Fruit fly (Drosophila melanogaster) whole organism, embryonic: Measurements from ENCODE around the gene CG6294.

Source experiments
- B-H1 ChIP-seq: fragments of 200-800 bp; sonication (Bioruptor generic); IDR thresholded peaks from 3 replicates; pipeline ENCODE4 v1.3.6; 2022; ENCODE audit warnings: missing biosample characterization, missing genetic modification characterization
- CG12769 ChIP-seq: fragments of 200-800 bp; sonication (Bioruptor generic); optimal IDR thresholded peaks from 2 replicates; lab custom pipeline; 2019; ENCODE audit warnings: missing biosample characterization, mild to moderate bottlenecking, missing genetic modification characterization, moderate library complexity
- CG12942 ChIP-seq: fragments of 200-800 bp; sonication (Bioruptor generic); optimal IDR thresholded peaks from 3 replicates; lab custom pipeline; 2016; ENCODE audit warnings: missing biosample characterization, missing genetic modification characterization
- CG13894 ChIP-seq: fragments of 200-800 bp; sonication (Bioruptor generic); optimal IDR thresholded peaks from 3 replicates; lab custom pipeline; 2018; ENCODE audit warnings: missing biosample characterization, mild to moderate bottlenecking, missing genetic modification characterization, moderate library complexity
- CG1529 ChIP-seq: fragments of 200-800 bp; sonication (Bioruptor generic); optimal IDR thresholded peaks from 3 replicates; lab custom pipeline; 2018; ENCODE audit warnings: missing biosample characterization, missing genetic modification characterization
- CG1602 ChIP-seq: fragments of 200-800 bp; sonication (Bioruptor generic); optimal IDR thresholded peaks from 3 replicates; lab custom pipeline; 2016; ENCODE audit warnings: missing biosample characterization, missing genetic modification characterization
- CG17568 ChIP-seq: fragments of 200-800 bp; sonication (Bioruptor generic); optimal IDR thresholded peaks from 2 replicates; lab custom pipeline; 2018; ENCODE audit warnings: missing biosample characterization, mild to moderate bottlenecking, missing genetic modification characterization, moderate library complexity
- CG18619 ChIP-seq: fragments of 200-800 bp; sonication (Bioruptor generic); optimal IDR thresholded peaks from 3 replicates; lab custom pipeline; 2017; ENCODE audit warnings: missing biosample characterization, mild to moderate bottlenecking, missing genetic modification characterization
- CG34376 ChIP-seq: fragments of 200-800 bp; sonication (Bioruptor generic); optimal IDR thresholded peaks from 2 replicates; lab custom pipeline; 2018; ENCODE audit warnings: missing biosample characterization, mild to moderate bottlenecking, missing genetic modification characterization
- CG3838 ChIP-seq: fragments of 200-800 bp; sonication (Bioruptor generic); optimal IDR thresholded peaks from 3 replicates; lab custom pipeline; 2016; ENCODE audit warnings: missing biosample characterization, missing genetic modification characterization
- CG7357 ChIP-seq: fragments of 200-800 bp; sonication (Bioruptor generic); IDR thresholded peaks from 3 replicates; pipeline ENCODE4 v1.3.6; 2022; ENCODE audit warnings: missing biosample characterization, missing genetic modification characterization
- CG7963 ChIP-seq: fragments of 200-800 bp; sonication (Bioruptor generic); IDR thresholded peaks from 3 replicates; pipeline ENCODE4 v1.3.6; 2022; ENCODE audit warnings: missing biosample characterization, missing genetic modification characterization; ENCODE audit not compliant: partially characterized antibody
- Dek ChIP-seq: fragments of 200-800 bp; sonication (Bioruptor generic); optimal IDR thresholded peaks from 3 replicates; lab custom pipeline; 2019; ENCODE audit warnings: missing biosample characterization, mild to moderate bottlenecking, missing genetic modification characterization, moderate library complexity
- Ets65A ChIP-seq: fragments of 200-800 bp; sonication (Bioruptor generic); peaks from one replicate; lab custom pipeline; 2016; ENCODE audit warnings: missing biosample characterization, missing genetic modification characterization
- Ets97D ChIP-seq: fragments of 200-800 bp; sonication (Bioruptor generic); optimal IDR thresholded peaks from 3 replicates; lab custom pipeline; 2016; ENCODE audit warnings: missing biosample characterization, missing genetic modification characterization
- Lim3 ChIP-seq: fragments of 200-800 bp; sonication (Bioruptor generic); IDR thresholded peaks from 2 replicates; pipeline ENCODE4 v1.3.6; 2022; ENCODE audit warnings: missing biosample characterization, missing genetic modification characterization
- Opbp ChIP-seq: fragments of 200-800 bp; sonication (Bioruptor generic); IDR thresholded peaks from 3 replicates; pipeline ENCODE4 v1.3.6; 2022; ENCODE audit warnings: missing biosample characterization, missing genetic modification characterization; ENCODE audit not compliant: partially characterized antibody
- Pdp1 ChIP-seq, 2 experiments: fragments of 200-800 bp; sonication (Bioruptor generic); optimal IDR thresholded peaks; 3 replicates each; lab custom pipeline; 2016; ENCODE audit warnings: missing biosample characterization in 2 of 2, missing genetic modification characterization in 2 of 2, mild to moderate bottlenecking in 1 of 2, moderate library complexity in 1 of 2
- Vsx1 ChIP-seq: fragments of 200-800 bp; sonication (Bioruptor generic); optimal IDR thresholded peaks from 2 replicates; lab custom pipeline; 2017; ENCODE audit warnings: missing biosample characterization, mild to moderate bottlenecking, missing genetic modification characterization, missing genetic modification reagents
- YL-1 ChIP-seq: fragments of 200-800 bp; sonication (Bioruptor generic); optimal IDR thresholded peaks from 3 replicates; lab custom pipeline; 2017; ENCODE audit warnings: missing biosample characterization, mild to moderate bottlenecking, missing genetic modification characterization
- cwo ChIP-seq: fragments of 200-800 bp; sonication (Bioruptor generic); optimal IDR thresholded peaks from 3 replicates; lab custom pipeline; 2017; ENCODE audit warnings: missing biosample characterization, missing genetic modification characterization, mild to moderate bottlenecking, moderate library complexity, missing genetic modification reagents
- dmrt11E ChIP-seq: fragments of 200-800 bp; sonication (Bioruptor generic); optimal IDR thresholded peaks from 3 replicates; lab custom pipeline; 2018; ENCODE audit warnings: missing biosample characterization, mild to moderate bottlenecking, missing genetic modification characterization, moderate library complexity
- exex ChIP-seq: fragments of 200-800 bp; sonication (Bioruptor generic); optimal IDR thresholded peaks from 4 replicates; lab custom pipeline; 2018; ENCODE audit warnings: missing biosample characterization, mild to moderate bottlenecking, missing genetic modification characterization, moderate library complexity
- fru ChIP-seq: fragments of >200 bp; optimal IDR thresholded peaks from 2 replicates; lab custom pipeline; 2017
- grn ChIP-seq: fragments of 200-800 bp; sonication (Bioruptor generic); optimal IDR thresholded peaks from 3 replicates; lab custom pipeline; 2017; ENCODE audit warnings: missing biosample characterization, missing genetic modification characterization
- ind ChIP-seq: fragments of 200-800 bp; sonication (Bioruptor generic); optimal IDR thresholded peaks from 3 replicates; lab custom pipeline; 2016; ENCODE audit warnings: missing biosample characterization, missing genetic modification characterization
- lab ChIP-seq: fragments of 200-800 bp; sonication (Bioruptor generic); optimal IDR thresholded peaks from 3 replicates; lab custom pipeline; 2017; ENCODE audit warnings: missing biosample characterization, missing genetic modification characterization, mild to moderate bottlenecking, moderate library complexity, missing genetic modification reagents
- mirr ChIP-seq: fragments of 200-800 bp; sonication (Bioruptor generic); optimal IDR thresholded peaks from 3 replicates; lab custom pipeline; 2018; ENCODE audit warnings: missing biosample characterization, mild to moderate bottlenecking, missing genetic modification characterization
- nau ChIP-seq: fragments of 200-800 bp; sonication (Bioruptor generic); optimal IDR thresholded peaks from 3 replicates; lab custom pipeline; 2017; ENCODE audit warnings: missing biosample characterization, mild to moderate bottlenecking, missing genetic modification characterization, missing genetic modification reagents
- peb ChIP-seq: fragments of 200-800 bp; sonication (Bioruptor generic); IDR thresholded peaks from 2 replicates; pipeline ENCODE4 v1.3.6; 2022; ENCODE audit warnings: missing biosample characterization, missing genetic modification characterization
- run ChIP-seq: fragments of 200-800 bp; sonication (Bioruptor generic); optimal IDR thresholded peaks from 3 replicates; lab custom pipeline; 2018; ENCODE audit warnings: missing biosample characterization, mild to moderate bottlenecking, missing genetic modification characterization
- sd ChIP-seq: fragments of 200-800 bp; sonication (Bioruptor generic); optimal IDR thresholded peaks from 3 replicates; lab custom pipeline; 2018; ENCODE audit warnings: missing biosample characterization, mild to moderate bottlenecking, missing genetic modification characterization, moderate library complexity
- sens ChIP-seq: fragments of 200-800 bp; sonication (Bioruptor generic); peaks from one replicate; lab custom pipeline; 2016; ENCODE audit warnings: missing biosample characterization, missing genetic modification characterization
- shn ChIP-seq: fragments of 200-800 bp; sonication (Bioruptor generic); optimal IDR thresholded peaks from 3 replicates; lab custom pipeline; 2016; ENCODE audit warnings: missing biosample characterization, missing genetic modification characterization
- stc ChIP-seq: fragments of 200-800 bp; sonication (Bioruptor generic); IDR thresholded peaks from 2 replicates; pipeline ENCODE4 v1.3.6; 2022; ENCODE audit warnings: missing biosample characterization, missing genetic modification characterization
- sug ChIP-seq: fragments of 200-800 bp; optimal IDR thresholded peaks from 2 replicates; lab custom pipeline; 2019; ENCODE audit warnings: missing biosample characterization, mild to moderate bottlenecking, missing genetic modification characterization, moderate library complexity

The CG6294 gene

DNA sequence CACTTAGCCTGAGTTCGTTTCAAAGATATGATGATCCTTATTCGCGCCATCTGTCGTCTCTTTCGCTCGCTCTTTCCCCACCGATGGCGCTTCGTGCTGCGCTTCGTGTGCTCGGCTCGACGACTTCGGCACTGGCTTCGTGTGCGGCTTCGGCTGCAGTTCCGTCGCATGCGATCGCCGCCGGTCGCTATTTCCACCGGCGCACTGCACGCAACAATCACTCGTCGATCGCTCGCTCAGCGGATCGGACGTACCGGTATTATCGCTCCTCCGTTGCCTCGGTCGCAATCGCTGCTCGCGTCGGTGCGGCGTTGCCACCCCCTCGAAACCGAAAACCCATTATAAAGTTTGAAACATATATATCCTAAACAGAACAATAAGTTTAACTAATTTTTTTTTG, 36.3 kb downstream of the CG6294 start (continued):
- TF ChIP-seq stc (GFP tag; lab: Robert Waterston, UW) (0 out of 2 replicates have a peak, but pooled peaks have one; percentile 5), YL-1 (GFP tag; lab: Kevin White, UChicago) (no peak), CG13894 (tag; lab: Kevin White, UChicago) (no peak), CG12942 (GFP tag; lab: Kevin White, UChicago) (no peak), CG3838 (GFP tag; lab: Kevin White, UChicago) (no peak), CG12769 (no peak), CG18619 (GFP tag; lab: Kevin White, UChicago) (no peak), grn (GFP tag; lab: Kevin White, UChicago) (peak; percentile 13), peb (GFP tag; lab: Robert Waterston, UW) (no peak), CG7357 (GFP tag; lab: Robert Waterston, UW) (0 out of 3 replicates have a peak, but pooled peaks have one; percentile 17), CG1529 (no peak), Lim3 (GFP tag; lab: Robert Waterston, UW) (no peak), shn (GFP tag; lab: Kevin White, UChicago) (no peak), Opbp (GFP tag; lab: Robert Waterston, UW) (peak; percentile 53; the same call in 1 of the 3 replicates), CG7963 (GFP tag; lab: Robert Waterston, UW) (no peak), nau (GFP tag; lab: Kevin White, UChicago) (no peak), dmrt11E (tag; lab: Kevin White, UChicago) (peak; percentile 15), Dek (tag; lab: Kevin White, UChicago) (no peak), ind (GFP tag; lab: Kevin White, UChicago) (no peak), fru (lab: Kevin White, UChicago) (no peak), B-H1 (GFP tag; lab: Robert Waterston, UW) (no peak), CG1602 (GFP tag; lab: Kevin White, UChicago) (no peak)

DNA sequence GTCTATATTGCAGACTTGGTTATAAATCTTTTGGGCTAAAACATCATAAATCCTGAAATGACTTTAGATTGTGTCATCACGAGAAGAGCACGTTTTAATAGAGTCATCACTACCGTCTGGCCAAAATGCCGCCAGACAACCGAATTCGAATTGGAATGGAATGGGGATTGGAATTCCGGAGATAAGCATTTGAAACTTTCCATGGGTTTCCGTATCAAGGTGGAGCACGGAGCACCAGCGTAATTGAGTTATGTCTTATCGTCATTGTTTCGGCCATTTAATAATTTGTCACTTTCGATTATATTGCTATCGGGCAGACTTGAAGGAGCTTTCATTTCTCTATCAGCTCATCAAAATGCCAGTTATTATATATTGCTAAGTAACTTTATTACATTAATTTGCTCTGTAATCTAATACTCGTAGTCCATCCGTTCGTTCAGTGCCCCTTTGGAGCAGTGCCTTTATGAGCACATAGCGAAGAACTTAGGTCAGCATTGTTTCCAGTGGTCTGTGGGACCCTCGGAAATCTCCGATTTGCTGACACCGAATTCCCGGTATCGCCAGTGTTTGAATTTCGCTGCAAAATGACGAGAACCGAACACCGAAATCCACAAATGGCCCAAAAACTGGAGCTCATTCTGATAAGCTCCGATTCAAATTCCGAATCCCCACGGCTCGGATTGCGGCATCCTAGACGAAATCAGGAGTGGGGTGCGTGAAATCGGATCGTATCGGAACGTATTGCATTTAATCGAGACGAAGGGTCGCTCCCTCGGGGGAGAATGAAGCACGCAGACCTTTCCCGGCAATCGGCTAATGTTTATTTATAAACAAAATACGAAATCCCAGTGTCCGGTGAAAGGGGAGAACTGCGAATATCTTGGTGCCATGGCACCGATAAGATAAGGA, 37.7 kb downstream of the CG6294 start:
- TF ChIP-seq Pdp1 (GFP tag; optimal IDR thresholded peaks at IDR 0.05; lab: Kevin White, UChicago): peak in 1 of 2 experiments; percentile 5
- peak; percentile 76 for TF ChIP-seq grn (GFP tag; lab: Kevin White, UChicago)
- TF ChIP-seq sug: peak; percentile 30
- TF ChIP-seq CG17568: no peak
- TF ChIP-seq Ets65A (GFP tag; lab: Kevin White, UChicago): peak; percentile 16
- TF ChIP-seq mirr (GFP tag; lab: Kevin White, UChicago): peak; percentile 52
- TF ChIP-seq Vsx1 (GFP tag; lab: Kevin White, UChicago): peak; percentile 19
- peak; percentile 94 for TF ChIP-seq exex (tag; lab: Kevin White, UChicago)
- peak; percentile 93 for TF ChIP-seq sd
- TF ChIP-seq run (tag; lab: Kevin White, UChicago): no peak
- peak; percentile 24 for TF ChIP-seq CG34376 (GFP tag; lab: Kevin White, UChicago)
- TF ChIP-seq cwo (GFP tag; lab: Kevin White, UChicago): peak; percentile 40
- TF ChIP-seq lab: peak; percentile 16
- peak; percentile 17 for TF ChIP-seq sens
- no peak for TF ChIP-seq Ets97D (GFP tag; lab: Kevin White, UChicago)
